Worm (Caenorhabditis elegans) whole organism, late embryonic: ENCODE results near the gene fbxa-83.

Experiments
- ama-1 ChIP-seq: fragments of 150-350 bp; optimal IDR thresholded peaks from 2 replicates; lab custom pipeline; 2014
- ceh-34 ChIP-seq: sonication (generic microtip); optimal IDR thresholded peaks from 2 replicates; lab custom pipeline; 2016; ENCODE audit warnings: mild to moderate bottlenecking, missing genetic modification characterization, missing compliant biosample characterization
- npax-4 ChIP-seq: sonication (generic microtip); optimal IDR thresholded peaks from 2 replicates; lab custom pipeline; 2016; ENCODE audit warnings: missing genetic modification characterization, missing compliant biosample characterization
- pax-1 ChIP-seq: fragments of 150-350 bp; optimal IDR thresholded peaks from 2 replicates; lab custom pipeline; 2014; ENCODE audit warnings: missing biosample characterization, missing genetic modification characterization

DNA sequence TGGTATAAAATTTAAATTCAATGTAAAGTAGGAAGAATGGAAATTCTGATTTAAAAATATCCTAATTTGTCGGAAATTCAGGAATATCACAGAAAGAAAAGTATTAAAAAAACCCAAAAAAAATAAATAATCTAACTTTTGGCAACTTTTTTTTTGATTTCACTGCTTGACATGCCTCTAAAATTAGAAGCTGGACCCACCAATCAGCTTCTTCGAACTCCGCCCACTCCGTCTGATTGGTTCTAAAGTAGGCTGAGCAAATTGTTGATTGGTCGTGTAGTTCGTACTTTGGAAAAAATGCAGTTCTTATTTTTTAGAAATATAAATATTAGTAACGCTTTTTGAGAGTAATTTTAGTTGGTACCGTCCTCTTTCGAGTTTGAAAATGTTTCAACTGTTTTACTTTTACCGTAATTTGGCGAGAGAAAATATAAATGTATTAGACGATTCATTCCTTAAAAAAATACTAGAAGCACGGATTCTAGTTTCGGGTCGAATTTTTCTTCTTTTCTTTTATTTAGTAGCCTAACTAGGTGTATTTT lies 39.7 kb upstream of the fbxa-83 start:
- no peak for TF ChIP-seq ceh-34
- no peak for TF ChIP-seq pax-1 (tag; lab: Kevin White, UChicago)
- TF ChIP-seq ama-1 (lab: Kevin White, UChicago): no peak
- TF ChIP-seq npax-4 (tag; lab: Kevin White, UChicago): no peak
